Fruit fly (Drosophila melanogaster): ENCODE data around the gene Hacd1.

The Hacd1 gene

DNA sequence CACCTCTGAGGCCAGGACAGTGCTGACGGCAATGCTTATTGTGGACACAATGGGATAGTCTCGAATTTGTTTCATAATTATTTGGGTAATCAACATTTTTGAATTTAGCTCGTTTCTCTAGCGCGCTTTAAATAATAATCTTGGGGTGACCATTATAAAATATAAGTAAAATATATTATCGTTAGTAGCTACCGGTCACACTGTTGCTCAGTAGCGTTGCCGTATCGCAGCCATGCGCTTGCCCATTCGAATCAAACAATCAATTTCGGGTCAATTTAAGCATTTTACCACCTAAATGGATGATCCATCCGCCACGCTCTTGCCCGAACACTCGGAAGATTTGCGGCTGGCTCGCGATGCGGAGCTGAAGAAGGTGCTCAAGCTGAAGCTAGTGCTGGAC is 12.3 kb downstream of the Hacd1 start, which contains the start of the genes zuc and dgt2:
Gene zuc, minus strand, starts transcription at position 154 of the 400 bp plus-strand sequence.
Gene dgt2, plus strand, starts transcription at position 208 of the 400 bp plus-strand sequence.
- TF ChIP-seq Hr4 (GFP tag; optimal IDR thresholded peaks at IDR 0.05), result no peak
- TF ChIP-seq Eip75B (GFP tag; optimal IDR thresholded peaks at IDR 0.05), result no peak
- no peak for TF ChIP-seq net (GFP tag; optimal IDR thresholded peaks at IDR 0.05)
- TF ChIP-seq CG4318 (GFP tag; optimal IDR thresholded peaks at IDR 0.05), result no peak
- no peak for TF ChIP-seq fd59A (GFP tag; optimal IDR thresholded peaks at IDR 0.05)
- no peak for TF ChIP-seq Eip78C (GFP tag)
- no peak for TF ChIP-seq Ets96B (tag; optimal IDR thresholded peaks at IDR 0.05)
- TF ChIP-seq CG34406 (GFP tag; optimal IDR thresholded peaks at IDR 0.05), result no peak
- no peak for TF ChIP-seq CG10669 (GFP tag; optimal IDR thresholded peaks at IDR 0.05)
- no peak for TF ChIP-seq CG6792 (GFP tag; optimal IDR thresholded peaks at IDR 0.05)
- TF ChIP-seq salr (GFP tag; optimal IDR thresholded peaks at IDR 0.05), result no peak
- TF ChIP-seq Hr38 (GFP tag; optimal IDR thresholded peaks at IDR 0.05), result no peak
- no peak for TF ChIP-seq CG11762 (GFP tag; optimal IDR thresholded peaks at IDR 0.05; ENCODE audit: insufficient read depth)
- TF ChIP-seq CG10631 (GFP tag; optimal IDR thresholded peaks at IDR 0.05), result no peak
- no peak for TF ChIP-seq CG16779 (tag; optimal IDR thresholded peaks at IDR 0.05)
- TF ChIP-seq eg (GFP tag; IDR thresholded peaks at IDR 0.05), result no peak
- no peak for TF ChIP-seq CG9139 (GFP tag; optimal IDR thresholded peaks at IDR 0.05)

- TF ChIP-seq CG6792 (GFP tag; optimal IDR thresholded peaks at IDR 0.05), result no peak
- no peak for TF ChIP-seq acj6 (GFP tag; optimal IDR thresholded peaks at IDR 0.05)
- TF ChIP-seq pdm3 (GFP tag; optimal IDR thresholded peaks at IDR 0.05), result no peak
- TF ChIP-seq CG11762 (GFP tag; optimal IDR thresholded peaks at IDR 0.05; ENCODE audit: insufficient read depth), result no peak
Measured at dm6 chr2L:11989210-11989609, 12.9 kb downstream of the Hacd1 start.

DNA sequence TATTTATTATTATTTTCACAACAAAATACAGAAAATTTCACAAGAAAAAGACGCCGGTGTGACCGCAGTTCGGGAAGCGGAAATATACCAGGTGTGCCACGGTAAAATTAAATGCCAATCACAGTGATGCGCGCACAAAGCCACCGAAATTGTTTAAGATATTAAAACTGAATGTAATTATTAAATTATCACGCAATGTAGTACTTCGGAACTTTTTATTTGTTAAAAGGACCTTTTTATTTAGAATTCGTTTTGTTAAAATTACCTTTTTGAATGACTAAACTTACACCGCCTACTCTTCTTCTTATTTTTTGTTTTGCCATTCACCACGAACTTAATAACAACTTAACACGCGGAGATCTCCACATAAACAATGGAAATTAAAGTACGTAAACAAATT is 14.1 kb downstream of the Hacd1 start, which contains the start of the genes CG6686 and CG34163:
Gene CG6686, minus strand, starts transcription at position 95 of the 400 bp plus-strand sequence.
Gene CG34163, plus strand, starts transcription at position 326 of the 400 bp plus-strand sequence.
- peak; percentile 46 for TF ChIP-seq cyc (GFP tag; optimal IDR thresholded peaks at IDR 0.05)
- peak; percentile 46 for TF ChIP-seq CG31627 (GFP tag; optimal IDR thresholded peaks at IDR 0.05)
- no peak for TF ChIP-seq fd85E (GFP tag; optimal IDR thresholded peaks at IDR 0.05)
- no peak for TF ChIP-seq OdsH (GFP tag; optimal IDR thresholded peaks at IDR 0.05)
- peak; percentile 51 for TF ChIP-seq CG6792 (GFP tag; optimal IDR thresholded peaks at IDR 0.05)
- TF ChIP-seq Sox102F (GFP tag; optimal IDR thresholded peaks at IDR 0.05), result no peak
- TF ChIP-seq salr (GFP tag; optimal IDR thresholded peaks at IDR 0.05), result no peak
- TF ChIP-seq esn (GFP tag; optimal IDR thresholded peaks at IDR 0.05), result peak; percentile 69
- TF ChIP-seq achi (GFP tag; optimal IDR thresholded peaks at IDR 0.05), result no peak
- no peak for TF ChIP-seq CG8319 (GFP tag; optimal IDR thresholded peaks at IDR 0.05)
- TF ChIP-seq CG11762 (GFP tag; optimal IDR thresholded peaks at IDR 0.05; ENCODE audit: insufficient read depth), result no peak
- TF ChIP-seq Met (GFP tag; optimal IDR thresholded peaks at IDR 0.05), result no peak
- TF ChIP-seq Eip75B (GFP tag; optimal IDR thresholded peaks at IDR 0.05), result no peak
- no peak for TF ChIP-seq CG8632 (GFP tag; optimal IDR thresholded peaks at IDR 0.05)
- peak; percentile 79 for TF ChIP-seq Sox14 (GFP tag; optimal IDR thresholded peaks at IDR 0.05)
- no peak for TF ChIP-seq fd59A (GFP tag; optimal IDR thresholded peaks at IDR 0.05)
- peak; percentile 69 for TF ChIP-seq Eip78C (GFP tag)
- TF ChIP-seq Sox15 (GFP tag; optimal IDR thresholded peaks at IDR 0.05), result peak; percentile 14
- no peak for TF ChIP-seq dsx (GFP tag; optimal IDR thresholded peaks at IDR 0.05; ENCODE audit: poor library complexity, severe bottlenecking)
- TF ChIP-seq Ets21C (GFP tag; optimal IDR thresholded peaks at IDR 0.05), result peak; percentile 43
- 0 out of 3 replicates have a peak, but pooled peaks have one; percentile 19 for TF ChIP-seq CG6163 (GFP tag; IDR thresholded peaks at IDR 0.05)
- TF ChIP-seq CG15336 (GFP tag; IDR thresholded peaks at IDR 0.05), result peak; percentile 20; the same call in 1 of the 2 replicates
- TF ChIP-seq lz (GFP tag; optimal IDR thresholded peaks at IDR 0.05), result peak; percentile 55

DNA sequence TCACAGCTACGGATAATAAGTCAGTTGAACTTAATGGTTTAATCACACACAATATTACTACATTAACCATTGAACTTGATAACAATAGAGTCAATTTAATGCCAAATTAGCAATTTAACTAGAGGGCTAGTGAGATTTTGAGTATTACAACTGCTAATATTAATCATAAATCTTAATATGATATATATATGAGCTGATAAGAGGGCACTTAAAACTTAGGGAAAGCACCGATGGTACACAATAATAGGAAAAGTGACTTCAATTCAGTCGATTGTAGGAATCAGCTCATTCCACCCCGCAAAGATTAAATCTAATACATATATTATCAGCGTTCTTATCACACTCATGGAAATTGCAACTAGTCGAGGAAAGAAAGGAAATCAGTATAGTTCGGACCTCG is 20.9 kb downstream of the Hacd1 start, which contains the start of gene CG16965:
Gene CG16965, plus strand, starts transcription at position 382 of the 400 bp plus-strand sequence.
- TF ChIP-seq OdsH (GFP tag; optimal IDR thresholded peaks at IDR 0.05) (no peak), Eip78C (GFP tag) (peak; percentile 52)

All from whole organism, prepupa.